Worm (Caenorhabditis elegans): ENCODE results near the gene lite-1.

DNA sequence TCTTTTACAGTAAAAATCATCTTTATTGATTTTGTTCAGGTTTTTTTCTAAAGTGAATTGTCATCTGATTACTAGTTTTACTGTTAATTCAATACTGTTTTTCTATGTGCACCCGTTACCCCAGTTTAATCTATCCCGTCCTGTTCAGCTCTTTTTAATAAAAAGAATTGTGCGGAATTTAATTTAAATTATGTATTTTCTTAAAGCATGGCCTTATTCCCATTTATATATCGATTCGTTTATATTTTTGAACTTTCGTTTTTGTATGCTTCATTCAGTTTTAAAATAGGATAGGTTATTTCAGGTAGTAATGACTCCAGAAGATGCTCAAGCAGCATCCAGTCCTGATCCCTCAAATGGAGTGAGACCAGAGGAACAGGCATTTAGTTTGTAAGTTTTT is 36.2 kb upstream of the lite-1 start, which contains the start of gene W05H9.2:
- TF ChIP-seq him-1 (tag; optimal IDR thresholded peaks at IDR 0.05), result no peak
- TF ChIP-seq W03F9.2 (tag; optimal IDR thresholded peaks at IDR 0.05), result no peak
- TF ChIP-seq dao-5 (tag; optimal IDR thresholded peaks at IDR 0.05), result no peak

Measured in whole organism, L4/young adult.